Worm (Caenorhabditis elegans): Measurements from ENCODE around the gene clec-73.

Gene clec-73

DNA sequence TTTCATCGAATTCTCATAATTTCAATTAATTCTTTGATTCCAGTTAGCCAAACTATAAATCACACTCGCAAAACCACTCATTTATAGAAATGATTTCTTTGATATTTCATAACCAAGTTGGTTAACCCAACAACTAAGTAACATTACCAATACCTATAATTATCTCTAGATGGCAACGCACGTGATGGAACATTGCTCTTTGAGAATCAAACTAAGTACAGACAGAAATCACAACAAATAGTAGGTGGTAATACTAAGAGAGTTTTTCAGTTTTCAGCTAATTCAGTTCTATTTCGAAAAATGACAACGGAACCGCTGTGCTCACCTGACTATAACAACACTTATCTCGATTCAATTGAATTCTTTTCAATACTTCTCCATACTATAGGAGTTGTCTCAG is 25.6 kb upstream of the clec-73 start, which contains the start of gene srh-223:
Gene srh-223, plus strand, starts transcription at position 301 of the 400 bp plus-strand sequence.
- TF ChIP-seq ttx-3 (tag; optimal IDR thresholded peaks at IDR 0.05) (no peak), tbx-2 (tag; optimal IDR thresholded peaks at IDR 0.05) (no peak), C38D4.7 (GFP tag; optimal IDR thresholded peaks at IDR 0.05) (no peak), pqm-1 (tag; optimal IDR thresholded peaks at IDR 0.05) (no peak), ceh-31 (tag; optimal IDR thresholded peaks at IDR 0.05) (no peak), hlh-30 (tag; optimal IDR thresholded peaks at IDR 0.05; ENCODE audit: insufficient read depth) (no peak), hlh-15 (tag; optimal IDR thresholded peaks at IDR 0.05) (no peak), zip-5 (tag; optimal IDR thresholded peaks at IDR 0.05) (no peak), dmd-4 (tag; optimal IDR thresholded peaks at IDR 0.05; ENCODE audit: borderline replicate concordance) (no peak), K02D7.2 (tag; optimal IDR thresholded peaks at IDR 0.05) (no peak), ceh-34 (tag; optimal IDR thresholded peaks at IDR 0.05) (no peak), ceh-48 (tag; optimal IDR thresholded peaks at IDR 0.05) (no peak), nhr-11 (tag; optimal IDR thresholded peaks at IDR 0.05) (no peak), ceh-14 (tag; optimal IDR thresholded peaks at IDR 0.05) (no peak), ceh-9 (tag; optimal IDR thresholded peaks at IDR 0.05) (no peak), eyg-1 (tag; optimal IDR thresholded peaks at IDR 0.05) (no peak), C08G9.2 (tag; optimal IDR thresholded peaks at IDR 0.05) (no peak), unc-86 (tag; optimal IDR thresholded peaks at IDR 0.05) (no peak)

DNA sequence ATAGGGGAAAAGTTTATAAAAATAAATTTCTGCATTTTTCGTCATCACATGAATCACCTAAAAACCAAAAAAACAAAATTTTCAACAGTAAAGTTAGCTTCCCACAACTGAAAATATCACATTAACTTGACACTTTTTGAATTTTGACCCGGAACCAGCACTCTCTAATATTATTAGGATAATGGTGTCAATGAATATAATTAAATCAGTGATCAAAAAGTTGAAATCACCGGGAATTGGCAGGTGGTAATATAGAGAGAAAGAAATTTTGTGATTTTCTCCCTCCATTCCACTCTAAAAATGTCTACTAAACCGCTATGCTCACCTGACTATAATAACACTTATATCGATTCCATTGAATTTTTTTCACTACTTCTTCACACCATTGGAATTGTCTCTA is 23.5 kb upstream of the clec-73 start, which contains the start of gene srh-222:
Gene srh-222, plus strand, starts transcription at position 301 of the 400 bp plus-strand sequence.
- TF ChIP-seq tbx-7 (tag; optimal IDR thresholded peaks at IDR 0.05) (no peak), fkh-6 (tag; optimal IDR thresholded peaks at IDR 0.05) (no peak)

DNA sequence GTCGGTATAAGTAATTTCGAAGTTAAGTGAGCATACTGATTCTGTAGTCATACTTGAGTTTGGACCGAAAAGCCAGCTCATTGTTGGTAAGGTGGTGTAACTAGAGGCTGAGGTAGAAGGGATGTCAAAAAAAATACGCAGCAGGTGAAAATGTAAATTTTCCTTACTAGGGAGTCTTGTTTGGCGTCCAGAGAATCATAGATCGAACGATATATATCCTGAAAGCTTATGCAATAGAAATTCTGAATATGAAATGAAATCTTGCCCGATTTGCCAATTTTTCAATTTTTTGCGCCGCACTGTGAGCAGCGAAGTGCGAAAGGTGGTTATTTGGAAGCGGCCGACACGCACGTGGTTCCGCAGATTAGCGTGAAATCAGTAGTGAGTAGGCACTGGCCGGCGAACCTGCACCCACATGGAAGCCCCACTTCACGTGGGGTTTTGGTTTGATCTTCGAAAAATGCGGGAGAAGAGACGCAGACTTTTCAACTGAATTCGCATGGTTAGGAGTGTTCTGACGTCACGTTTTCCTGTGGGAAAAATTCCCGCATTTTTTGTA is 22.0 kb upstream of the clec-73 start, which contains the start of gene srh-220:
Gene srh-220, minus strand, starts transcription at position 51 of the 559 bp plus-strand sequence.
- TF ChIP-seq ztf-16 (tag; optimal IDR thresholded peaks at IDR 0.05) (no peak), nhr-11 (tag; optimal IDR thresholded peaks at IDR 0.05) (no peak), ceh-19 (GFP tag; optimal IDR thresholded peaks at IDR 0.05) (no peak), ceh-2 (tag; optimal IDR thresholded peaks at IDR 0.05) (no peak), fkh-6 (tag; optimal IDR thresholded peaks at IDR 0.05) (no peak)

DNA sequence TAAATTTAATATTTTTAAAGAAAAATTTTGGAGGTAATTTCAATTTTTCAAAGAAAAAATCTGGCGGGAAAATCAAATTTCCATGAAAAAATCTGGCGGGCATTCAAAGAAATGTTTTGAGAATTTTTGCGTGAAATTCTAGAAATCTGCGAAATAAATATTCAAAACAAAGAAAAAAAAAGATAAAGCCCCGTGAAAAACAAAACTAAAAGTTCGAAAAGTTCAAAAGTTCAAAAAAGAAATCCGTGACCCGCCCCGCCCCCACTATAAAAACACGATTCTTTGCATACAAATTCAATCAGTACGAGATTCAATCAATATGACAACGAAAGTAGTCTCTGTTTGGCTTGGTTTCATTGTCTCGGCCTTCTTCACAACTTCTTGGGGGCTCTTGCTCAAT is 17.1 kb upstream of the clec-73 start, which contains the start of gene clec-79:
Gene clec-79, plus strand, starts transcription at position 301 of the 400 bp plus-strand sequence.
- TF ChIP-seq fax-1 (tag; optimal IDR thresholded peaks at IDR 0.05) (no peak), ceh-48 (tag; optimal IDR thresholded peaks at IDR 0.05) (no peak), pha-2 (tag; optimal IDR thresholded peaks at IDR 0.05) (no peak), hlh-15 (tag; optimal IDR thresholded peaks at IDR 0.05) (no peak), sox-4 (tag; optimal IDR thresholded peaks at IDR 0.05) (no peak), gmeb-2 (tag; optimal IDR thresholded peaks at IDR 0.05) (no peak), sdc-2 (tag; optimal IDR thresholded peaks at IDR 0.05) (no peak), ceh-6 (GFP tag; optimal IDR thresholded peaks at IDR 0.05) (no peak), ceh-19 (GFP tag; optimal IDR thresholded peaks at IDR 0.05) (no peak), lim-6 (tag; optimal IDR thresholded peaks at IDR 0.05) (no peak), ceh-24 (tag; optimal IDR thresholded peaks at IDR 0.05) (no peak)

DNA sequence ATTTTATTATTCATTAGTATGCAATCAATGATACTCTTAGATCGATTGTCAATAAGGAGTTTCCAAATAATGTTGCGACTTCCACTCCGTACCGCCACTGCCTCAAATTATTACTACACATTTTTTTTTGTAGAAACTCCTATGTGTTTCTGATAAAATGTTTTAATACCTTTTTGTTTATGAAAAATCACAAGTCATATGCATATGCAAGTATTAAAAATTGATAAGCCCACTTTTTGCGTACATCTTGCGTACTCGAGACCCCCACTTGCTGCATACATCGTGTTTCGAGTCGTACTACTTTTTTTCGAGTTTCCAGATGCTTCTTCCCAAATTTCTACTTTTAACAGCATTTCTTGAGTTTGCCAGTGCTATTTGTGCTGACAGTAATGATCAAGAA is 9.0 kb upstream of the clec-73 start, which contains the start of gene clec-76:
Gene clec-76, plus strand, starts transcription at position 234 of the 400 bp plus-strand sequence.
- TF ChIP-seq ahr-1 (tag; optimal IDR thresholded peaks at IDR 0.05) (no peak), hlh-15 (tag; optimal IDR thresholded peaks at IDR 0.05) (no peak), ceh-30 (tag; optimal IDR thresholded peaks at IDR 0.05) (no peak), ceh-2 (tag; optimal IDR thresholded peaks at IDR 0.05) (no peak), pha-2 (tag; optimal IDR thresholded peaks at IDR 0.05) (no peak), pat-9 (tag; optimal IDR thresholded peaks at IDR 0.05) (no peak), ama-1 (optimal IDR thresholded peaks at IDR 0.05) (no peak), sox-4 (tag; optimal IDR thresholded peaks at IDR 0.05) (no peak), che-1 (tag; optimal IDR thresholded peaks at IDR 0.05) (no peak), ceh-31 (tag; optimal IDR thresholded peaks at IDR 0.05) (no peak), pag-3 (tag; optimal IDR thresholded peaks at IDR 0.05; ENCODE audit: borderline replicate concordance) (no peak), hlh-6 (tag; optimal IDR thresholded peaks at IDR 0.05) (no peak), tbx-7 (tag; optimal IDR thresholded peaks at IDR 0.05) (no peak), Y22D7AL.16 (tag; optimal IDR thresholded peaks at IDR 0.05) (no peak), ceh-34 (tag; optimal IDR thresholded peaks at IDR 0.05) (no peak), zip-5 (tag; optimal IDR thresholded peaks at IDR 0.05) (no peak)
